Worm (Caenorhabditis elegans) whole organism, L4 larva: Measurements from ENCODE around the gene C39B5.14.

Experiments
- F10B5.3 ChIP-seq: sonication (generic microtip); optimal IDR thresholded peaks from 2 replicates; lab custom pipeline; 2016; ENCODE audit warnings: mild to moderate bottlenecking, missing genetic modification characterization, missing compliant biosample characterization
- F37D6.2 ChIP-seq: sonication (generic microtip); optimal IDR thresholded peaks from 2 replicates; lab custom pipeline; 2016; ENCODE audit warnings: mild to moderate bottlenecking, missing genetic modification characterization, missing compliant biosample characterization
- R02D3.7 ChIP-seq: fragments of 150-350 bp; sonication (generic microtip); optimal IDR thresholded peaks from 3 replicates; lab custom pipeline; 2014; ENCODE audit warnings: missing biosample characterization, missing genetic modification characterization
- Y75B8A.6 ChIP-seq: fragments of 200-800 bp; sonication (Bioruptor generic); IDR thresholded peaks from 2 replicates; pipeline ENCODE4 v1.3.6; 2022; ENCODE audit warnings: missing genetic modification reagents, missing genetic modification characterization, missing compliant biosample characterization
- ZK337.2 ChIP-seq: fragments of 200-800 bp; sonication (Bioruptor generic); IDR thresholded peaks from 2 replicates; pipeline ENCODE4 v1.3.6; 2022; ENCODE audit warnings: missing genetic modification reagents, missing genetic modification characterization, missing compliant biosample characterization
- ces-1 ChIP-seq: fragments of 150-350 bp; sonication (generic microtip); optimal IDR thresholded peaks from 4 replicates; lab custom pipeline; 2014; ENCODE audit warnings: missing biosample characterization, missing genetic modification reagents, missing genetic modification characterization
- cey-2 ChIP-seq: sonication (generic microtip); optimal IDR thresholded peaks from 3 replicates; lab custom pipeline; 2017; ENCODE audit warnings: missing genetic modification characterization, mild to moderate bottlenecking, missing compliant biosample characterization, antibody characterized with exemption, borderline replicate concordance; ENCODE audit not compliant: insufficient read depth
- daf-16 ChIP-seq, 3 experiments: sonication (generic microtip); optimal IDR thresholded peaks; 2 replicates each; lab custom pipeline; 2016 to 2017; ENCODE audit warnings: missing genetic modification characterization in 3 of 3, missing genetic modification reagents in 3 of 3, mild to moderate bottlenecking in 2 of 3, missing compliant biosample characterization in 2 of 3, missing biosample characterization in 1 of 3, moderate library complexity in 1 of 3
- daf-8 ChIP-seq: fragments of 200-800 bp; sonication (Bioruptor generic); IDR thresholded peaks from 2 replicates; pipeline ENCODE4 v1.3.6; 2022; ENCODE audit warnings: missing genetic modification characterization, missing compliant biosample characterization
- dmd-6 ChIP-seq: fragments of 200-800 bp; sonication (Bioruptor generic); IDR thresholded peaks from 2 replicates; pipeline ENCODE4 v1.3.6; 2022; ENCODE audit warnings: missing genetic modification reagents, missing genetic modification characterization, missing compliant biosample characterization
- dmd-8 ChIP-seq: fragments of 200-800 bp; sonication (Bioruptor generic); IDR thresholded peaks from 2 replicates; pipeline ENCODE4 v1.3.6; 2022; ENCODE audit warnings: missing genetic modification characterization, missing compliant biosample characterization
- dve-1 ChIP-seq: sonication (generic microtip); optimal IDR thresholded peaks from 2 replicates; lab custom pipeline; 2017; ENCODE audit warnings: antibody characterized with exemption, mild to moderate bottlenecking, missing genetic modification characterization, missing compliant biosample characterization; ENCODE audit not compliant: insufficient read depth
- egl-43 ChIP-seq: fragments of 200-800 bp; sonication (Bioruptor generic); IDR thresholded peaks from 2 replicates; pipeline ENCODE4 v1.3.6; 2022; ENCODE audit warnings: missing genetic modification reagents, missing genetic modification characterization, missing compliant biosample characterization
- fkh-10 ChIP-seq: fragments of 150-350 bp; optimal IDR thresholded peaks from 2 replicates; lab custom pipeline; 2014; ENCODE audit warnings: missing biosample characterization, missing genetic modification reagents, missing genetic modification characterization
- gei-8 ChIP-seq: fragments of 200-800 bp; sonication (Bioruptor generic); optimal IDR thresholded peaks from 2 replicates; lab custom pipeline; 2018; ENCODE audit warnings: mild to moderate bottlenecking, missing genetic modification characterization, missing compliant biosample characterization
- hmg-1.1 ChIP-seq: fragments of 200-800 bp; sonication (Bioruptor generic); IDR thresholded peaks from 2 replicates; pipeline ENCODE4 v1.3.6; 2022; ENCODE audit warnings: missing genetic modification reagents, missing genetic modification characterization, missing compliant biosample characterization
- jun-1 ChIP-seq: fragments of 150-350 bp; optimal IDR thresholded peaks from 2 replicates; lab custom pipeline; 2014; ENCODE audit warnings: missing biosample characterization, missing genetic modification reagents, missing genetic modification characterization
- lin-1 ChIP-seq: fragments of 200-800 bp; sonication (Bioruptor generic); IDR thresholded peaks from 2 replicates; pipeline ENCODE4 v1.3.6; 2022; ENCODE audit warnings: missing genetic modification reagents, missing genetic modification characterization, missing compliant biosample characterization
- lir-3 ChIP-seq: sonication (generic microtip); optimal IDR thresholded peaks from 2 replicates; lab custom pipeline; 2016; ENCODE audit warnings: mild to moderate bottlenecking, missing genetic modification characterization, missing compliant biosample characterization
- lsy-2 ChIP-seq, 2 experiments: fragments of 150-350 bp in 1 of 2; sonication (generic microtip) in 1 of 2; optimal IDR thresholded peaks; 2 replicates each; lab custom pipeline; 2014 to 2017; ENCODE audit warnings: missing biosample characterization in 2 of 2, missing genetic modification characterization in 2 of 2
- mep-1 ChIP-seq: fragments of 150-350 bp; sonication (generic microtip); optimal IDR thresholded peaks from 3 replicates; lab custom pipeline; 2014; ENCODE audit warnings: missing biosample characterization, missing genetic modification characterization
- nhr-102 ChIP-seq: sonication (generic microtip); optimal IDR thresholded peaks from 2 replicates; lab custom pipeline; 2016; ENCODE audit warnings: mild to moderate bottlenecking, missing genetic modification characterization, moderate library complexity, missing compliant biosample characterization
- nhr-25 ChIP-seq: sonication (generic microtip); optimal IDR thresholded peaks from 2 replicates; lab custom pipeline; 2017; ENCODE audit warnings: missing genetic modification characterization, mild to moderate bottlenecking, missing compliant biosample characterization, antibody characterized with exemption, moderate library complexity, borderline replicate concordance; ENCODE audit not compliant: insufficient read depth
- nhr-42 ChIP-seq: fragments of 200-800 bp; sonication (Bioruptor generic); IDR thresholded peaks from 2 replicates; pipeline ENCODE4 v1.3.6; 2022; ENCODE audit warnings: missing genetic modification characterization, missing compliant biosample characterization
- nhr-48 ChIP-seq: sonication (generic microtip); optimal IDR thresholded peaks from 2 replicates; lab custom pipeline; 2016; ENCODE audit warnings: mild to moderate bottlenecking, missing genetic modification characterization, missing compliant biosample characterization
- nhr-6 ChIP-seq: fragments of 150-350 bp; optimal IDR thresholded peaks from 2 replicates; lab custom pipeline; 2014; ENCODE audit warnings: missing biosample characterization, missing genetic modification characterization
- nhr-77 ChIP-seq: fragments of 150-350 bp; optimal IDR thresholded peaks from 2 replicates; lab custom pipeline; 2014; ENCODE audit warnings: missing biosample characterization, missing genetic modification characterization
- pha-4 ChIP-seq, 2 experiments: fragments of 150-350 bp in 1 of 2; fragments of 200-800 bp in 1 of 2; sonication (Bioruptor generic) in 1 of 2; IDR thresholded peaks in 1 of 2; optimal IDR thresholded peaks in 1 of 2; 2 replicates each; pipeline versions ENCODE4 v1.3.6 to Lab custom; 2014 to 2022; ENCODE audit warnings: missing genetic modification characterization in 2 of 2, missing genetic modification reagents in 2 of 2, missing biosample characterization in 1 of 2, missing compliant biosample characterization in 1 of 2
- saeg-2 ChIP-seq: fragments of 200-800 bp; sonication (Bioruptor generic); IDR thresholded peaks from 2 replicates; pipeline ENCODE4 v1.3.6; 2022; ENCODE audit warnings: missing genetic modification reagents, missing genetic modification characterization, missing compliant biosample characterization
- spr-3 ChIP-seq: fragments of 200-800 bp; sonication (Bioruptor generic); optimal IDR thresholded peaks from 2 replicates; lab custom pipeline; 2018; ENCODE audit warnings: mild to moderate bottlenecking, missing genetic modification characterization, missing compliant biosample characterization
- unc-39 ChIP-seq: sonication (generic microtip); optimal IDR thresholded peaks from 2 replicates; lab custom pipeline; 2017; ENCODE audit warnings: missing biosample characterization, missing genetic modification characterization
- unc-62 ChIP-seq, 3 experiments: fragments of 150-350 bp in 1 of 3; sonication (generic microtip); optimal IDR thresholded peaks in 2 of 3; peaks in 1 of 3; 1 replicate in 1 of 3; 2 replicates in 2 of 3; lab custom pipeline; 2014 to 2017; ENCODE audit warnings: missing biosample characterization in 3 of 3, missing genetic modification characterization in 3 of 3, missing genetic modification reagents in 3 of 3, missing genotype in 1 of 3
- zag-1 ChIP-seq: fragments of 150-350 bp; optimal IDR thresholded peaks from 2 replicates; lab custom pipeline; 2014; ENCODE audit warnings: missing biosample characterization, missing genetic modification characterization
- zip-11 ChIP-seq: fragments of 200-800 bp; sonication (Bioruptor generic); IDR thresholded peaks from 2 replicates; pipeline ENCODE4 v1.3.6; 2022; ENCODE audit warnings: missing genetic modification characterization, missing compliant biosample characterization
- zip-2 ChIP-seq: fragments of 150-350 bp; optimal IDR thresholded peaks from 2 replicates; lab custom pipeline; 2014; ENCODE audit warnings: missing biosample characterization, missing genetic modification characterization
- ztf-11 ChIP-seq: fragments of 150-350 bp; optimal IDR thresholded peaks from 2 replicates; lab custom pipeline; 2014; ENCODE audit warnings: missing biosample characterization, missing genetic modification characterization

C39B5.14 gene

DNA sequence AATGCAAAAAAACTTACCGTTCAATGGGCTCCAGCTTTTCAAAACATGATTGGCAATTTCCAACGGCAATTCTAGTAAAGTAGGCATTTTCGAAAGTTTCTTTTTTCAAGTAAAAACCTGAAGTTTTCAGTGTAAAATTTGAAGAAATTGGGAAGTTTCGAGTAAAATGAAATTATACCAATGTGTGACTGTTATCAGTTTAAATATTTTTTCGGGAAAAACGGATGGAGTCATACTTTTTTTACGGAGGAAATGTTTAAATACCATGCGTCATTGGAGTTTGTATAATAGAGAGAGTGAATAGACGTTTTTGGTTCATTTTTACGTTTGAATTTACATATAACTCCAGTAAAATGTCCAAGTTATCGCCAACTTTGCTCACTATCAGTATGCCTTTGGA is 8.2 kb downstream of the C39B5.14 start, which contains the start of gene fbxa-12:
Gene fbxa-12, plus strand, starts transcription at position 301 of the 400 bp plus-strand sequence.
- TF ChIP-seq dve-1 (tag; lab: Kevin White, UChicago) (no peak), spr-3 (GFP tag; lab: Kevin White, UChicago) (no peak), egl-43 (GFP tag; lab: Robert Waterston, UW) (no peak), ztf-11 (tag; lab: Kevin White, UChicago) (no peak), cey-2 (no peak), nhr-77 (no peak), fkh-10 (GFP tag; lab: Kevin White, UChicago) (no peak), nhr-42 (GFP tag; lab: Robert Waterston, UW) (no peak), F37D6.2 (tag; lab: Kevin White, UChicago) (no peak), zip-2 (tag; lab: Kevin White, UChicago) (no peak), hmg-1.1 (GFP tag; lab: Robert Waterston, UW) (no peak), nhr-25 (tag; lab: Kevin White, UChicago) (no peak)

DNA sequence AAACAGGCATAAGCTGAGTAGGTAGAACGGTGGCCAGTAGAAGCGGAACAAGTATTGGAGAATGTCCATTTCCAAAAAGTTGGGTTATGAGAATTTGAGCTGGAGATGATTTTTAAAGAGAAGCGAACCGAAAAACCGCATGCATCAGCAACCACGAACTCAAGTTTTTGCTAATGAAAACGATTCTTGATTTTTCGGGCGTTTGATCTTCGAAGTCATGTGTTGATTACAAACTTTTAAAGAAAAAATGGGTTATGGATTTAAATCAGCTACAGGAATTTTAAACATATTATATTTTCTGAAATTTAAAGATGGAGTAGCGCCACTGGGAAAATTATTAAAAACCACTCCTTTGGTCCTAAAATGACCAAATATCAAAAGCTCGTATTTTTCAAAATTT is 12.7 kb downstream of the C39B5.14 start, which contains the start of gene srd-65:
Gene srd-65, minus strand, starts transcription at position 101 of the 400 bp plus-strand sequence.
- TF ChIP-seq R02D3.7 (tag; lab: Kevin White, UChicago) (no peak), ztf-11 (tag; lab: Kevin White, UChicago) (no peak), lin-1 (GFP tag; lab: Robert Waterston, UW) (no peak), spr-3 (GFP tag; lab: Kevin White, UChicago) (no peak), zip-11 (GFP tag; lab: Robert Waterston, UW) (no peak), lsy-2 (tag; optimal IDR thresholded peaks at IDR 0.05; lab: Kevin White, UChicago) (no peak), pha-4 (GFP tag; IDR thresholded peaks at IDR 0.05; lab: Robert Waterston, UW) (no peak), pha-4 (tag; optimal IDR thresholded peaks at IDR 0.05; lab: Kevin White, UChicago) (no peak), ces-1 (GFP tag; lab: Kevin White, UChicago) (no peak)

DNA sequence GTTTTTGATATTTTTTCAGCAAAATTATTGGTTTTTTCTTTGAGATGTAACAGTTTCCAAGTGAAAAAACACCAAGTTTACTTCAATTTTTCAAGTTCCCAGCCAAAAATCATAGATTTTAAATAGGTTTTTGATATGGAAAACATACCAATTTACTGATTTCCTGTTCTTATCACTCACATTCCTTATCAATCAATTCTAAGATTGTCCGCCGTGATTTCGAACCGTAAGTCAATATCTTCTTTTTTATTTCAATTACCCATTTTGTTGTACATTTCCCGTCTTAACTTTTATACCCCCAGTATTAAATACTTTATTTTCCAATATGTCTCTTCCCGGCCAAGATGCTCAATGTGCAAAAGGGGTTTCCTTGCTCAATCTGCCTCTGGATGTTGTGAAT is 13.3 kb downstream of the C39B5.14 start, which contains the start of gene fbxa-38:
Gene fbxa-38, plus strand, starts transcription at position 195 of the 400 bp plus-strand sequence.
- TF ChIP-seq egl-43 (GFP tag; lab: Robert Waterston, UW) (no peak), cey-2 (no peak), mep-1 (tag; lab: Kevin White, UChicago) (no peak), F10B5.3 (tag; lab: Kevin White, UChicago) (no peak), Y75B8A.6 (GFP tag; lab: Robert Waterston, UW) (no peak), lir-3 (tag; lab: Kevin White, UChicago) (no peak), R02D3.7 (tag; lab: Kevin White, UChicago) (no peak), hmg-1.1 (GFP tag; lab: Robert Waterston, UW) (no peak), dmd-6 (no peak), nhr-6 (tag; lab: Kevin White, UChicago) (no peak), nhr-42 (GFP tag; lab: Robert Waterston, UW) (no peak), ZK337.2 (GFP tag; lab: Robert Waterston, UW) (no peak), dmd-8 (no peak), unc-62 (GFP tag; optimal IDR thresholded peaks at IDR 0.05 in 1 of 2; lab: Kevin White, UChicago) (no peak), unc-62 (tag; optimal IDR thresholded peaks at IDR 0.05; lab: Kevin White, UChicago) (no peak), nhr-102 (tag; lab: Kevin White, UChicago) (no peak), daf-8 (GFP tag; lab: Robert Waterston, UW) (no peak), unc-39 (tag; lab: Kevin White, UChicago) (no peak), F37D6.2 (tag; lab: Kevin White, UChicago) (no peak)

- no peak for TF ChIP-seq daf-16 (GFP tag; optimal IDR thresholded peaks at IDR 0.05; lab: Kevin White, UChicago)
- no peak for TF ChIP-seq daf-16 (tag; optimal IDR thresholded peaks at IDR 0.05; lab: Kevin White, UChicago)
- TF ChIP-seq nhr-48 (tag; lab: Kevin White, UChicago), result no peak
- no peak for TF ChIP-seq R02D3.7 (tag; lab: Kevin White, UChicago)
- no peak for TF ChIP-seq spr-3 (GFP tag; lab: Kevin White, UChicago)
- TF ChIP-seq saeg-2 (GFP tag; lab: Robert Waterston, UW), result no peak
- TF ChIP-seq gei-8 (GFP tag; lab: Kevin White, UChicago), result no peak
- TF ChIP-seq zag-1, result no peak
- TF ChIP-seq jun-1 (tag; lab: Kevin White, UChicago), result no peak
Observed at ce11 chrIII:2227407-2227806, 16.2 kb downstream of the C39B5.14 start, which contains the start of gene fbxa-62. Gene fbxa-62 (plus strand): TSS chrIII:2227707.
